Worm (Caenorhabditis elegans) whole organism, young adult: ENCODE measurements around the gene acs-5.

Source experiments
- B0336.3 ChIP-seq: fragments of 200-800 bp; sonication (Bioruptor generic); IDR thresholded peaks from 2 replicates; pipeline ENCODE4 v1.3.6; 2022; ENCODE audit warnings: missing genetic modification characterization, missing compliant biosample characterization
- D2030.7 ChIP-seq: fragments of 200-800 bp; sonication (Bioruptor generic); IDR thresholded peaks from 2 replicates; pipeline ENCODE4 v1.3.6; 2022; ENCODE audit warnings: missing genetic modification reagents, missing genetic modification characterization, missing compliant biosample characterization
- F22D6.2 ChIP-seq: sonication (generic microtip); optimal IDR thresholded peaks from 2 replicates; lab custom pipeline; 2016; ENCODE audit warnings: mild to moderate bottlenecking, missing genetic modification characterization, missing compliant biosample characterization
- F23B12.7 ChIP-seq: sonication (generic microtip); optimal IDR thresholded peaks from 2 replicates; lab custom pipeline; 2017; ENCODE audit warnings: missing genetic modification characterization, mild to moderate bottlenecking, missing compliant biosample characterization, antibody characterized with exemption, moderate library complexity; ENCODE audit not compliant: insufficient read depth
- F33H1.4 ChIP-seq: fragments of 200-800 bp; sonication (Bioruptor generic); IDR thresholded peaks from 2 replicates; pipeline ENCODE4 v1.3.6; 2022; ENCODE audit warnings: missing genetic modification reagents, missing genetic modification characterization, missing compliant biosample characterization
- F39B2.1 ChIP-seq: fragments of 200-800 bp; sonication (Bioruptor generic); IDR thresholded peaks from 2 replicates; pipeline ENCODE4 v1.3.6; 2022; ENCODE audit warnings: missing genetic modification reagents, missing genetic modification characterization, missing compliant biosample characterization
- F57C9.4 ChIP-seq: sonication (generic microtip); optimal IDR thresholded peaks from 2 replicates; lab custom pipeline; 2017; ENCODE audit warnings: mild to moderate bottlenecking, missing genetic modification characterization, missing compliant biosample characterization
- K11D2.4 ChIP-seq: fragments of 200-800 bp; sonication (Bioruptor generic); IDR thresholded peaks from 2 replicates; pipeline ENCODE4 v1.3.6; 2022; ENCODE audit warnings: missing genetic modification reagents, missing genetic modification characterization, missing compliant biosample characterization
- K12H6.12 ChIP-seq: fragments of 200-800 bp; sonication (Bioruptor generic); optimal IDR thresholded peaks from 2 replicates; lab custom pipeline; 2018; ENCODE audit warnings: mild to moderate bottlenecking, missing genetic modification characterization, missing compliant biosample characterization
- T07F8.4 ChIP-seq: sonication (generic microtip); optimal IDR thresholded peaks from 2 replicates; lab custom pipeline; 2016; ENCODE audit warnings: mild to moderate bottlenecking, missing genetic modification characterization, moderate library complexity, missing compliant biosample characterization
- Y56A3A.18 ChIP-seq: fragments of 200-800 bp; sonication (Bioruptor generic); IDR thresholded peaks from 2 replicates; pipeline ENCODE4 v1.3.6; 2022; ENCODE audit warnings: missing genetic modification reagents, missing genetic modification characterization, missing compliant biosample characterization
- Y67H2A.10 ChIP-seq: fragments of 200-800 bp; sonication (Bioruptor generic); conservative IDR thresholded peaks from 2 replicates; pipeline ENCODE4 v1.3.6; 2022; ENCODE audit warnings: missing genetic modification reagents, missing genetic modification characterization, missing compliant biosample characterization
- Y79H2A.3 ChIP-seq: fragments of 200-800 bp; sonication (Bioruptor generic); conservative IDR thresholded peaks from 2 replicates; pipeline ENCODE4 v1.3.6; 2022; ENCODE audit warnings: missing genetic modification reagents, missing genetic modification characterization, missing compliant biosample characterization
- ZK185.1 ChIP-seq: sonication (generic microtip); optimal IDR thresholded peaks from 2 replicates; lab custom pipeline; 2016; ENCODE audit warnings: mild to moderate bottlenecking, missing genetic modification characterization, missing compliant biosample characterization; ENCODE audit not compliant: poor library complexity, severe bottlenecking
- aptf-3 ChIP-seq: fragments of 200-800 bp; sonication (Bioruptor generic); IDR thresholded peaks from 2 replicates; pipeline ENCODE4 v1.3.6; 2022; ENCODE audit warnings: missing genetic modification characterization, missing compliant biosample characterization
- attf-5 ChIP-seq: fragments of 200-800 bp; sonication (Bioruptor generic); optimal IDR thresholded peaks from 2 replicates; lab custom pipeline; 2018; ENCODE audit warnings: mild to moderate bottlenecking, missing genetic modification characterization, missing compliant biosample characterization
- attf-6 ChIP-seq: fragments of 200-800 bp; sonication (Bioruptor generic); IDR thresholded peaks from 2 replicates; pipeline ENCODE4 v1.3.6; 2022; ENCODE audit warnings: missing genetic modification reagents, missing genetic modification characterization, missing compliant biosample characterization
- bed-1 ChIP-seq: fragments of 200-800 bp; sonication (Bioruptor generic); IDR thresholded peaks from 2 replicates; pipeline ENCODE4 v1.3.6; 2022; ENCODE audit warnings: missing genetic modification reagents, missing genetic modification characterization, missing compliant biosample characterization
- cebp-1 ChIP-seq, 2 experiments: fragments of 200-800 bp in 1 of 2; sonication (Bioruptor generic) in 1 of 2; sonication (generic microtip) in 1 of 2; IDR thresholded peaks in 1 of 2; optimal IDR thresholded peaks in 1 of 2; 2 replicates each; pipeline versions ENCODE4 v1.3.6 to Lab custom; 2017 to 2022; ENCODE audit warnings: missing compliant biosample characterization in 2 of 2, missing genetic modification characterization in 2 of 2, mild to moderate bottlenecking in 1 of 2, missing genetic modification reagents in 1 of 2, moderate library complexity in 1 of 2
- ceh-100 ChIP-seq: fragments of 200-800 bp; sonication (Bioruptor generic); IDR thresholded peaks from 2 replicates; pipeline ENCODE4 v1.3.6; 2022; ENCODE audit warnings: missing genetic modification reagents, missing genetic modification characterization, missing compliant biosample characterization
- ceh-27 ChIP-seq: fragments of 200-800 bp; sonication (Bioruptor generic); optimal IDR thresholded peaks from 2 replicates; lab custom pipeline; 2018; ENCODE audit warnings: mild to moderate bottlenecking, missing genetic modification characterization, moderate library complexity, missing compliant biosample characterization
- chd-7 ChIP-seq: sonication (generic microtip); optimal IDR thresholded peaks from 2 replicates; lab custom pipeline; 2016; ENCODE audit warnings: mild to moderate bottlenecking, missing genetic modification characterization, moderate library complexity, missing compliant biosample characterization
- efl-1 ChIP-seq: fragments of 150-350 bp; optimal IDR thresholded peaks from 2 replicates; lab custom pipeline; 2014; ENCODE audit warnings: missing biosample characterization, missing genetic modification reagents, missing genetic modification characterization
- egl-18 ChIP-seq: fragments of 200-800 bp; sonication (Bioruptor generic); IDR thresholded peaks from 2 replicates; pipeline ENCODE4 v1.3.6; 2022; ENCODE audit warnings: missing genetic modification reagents, missing genetic modification characterization, missing compliant biosample characterization
- egl-44 ChIP-seq: fragments of 200-800 bp; sonication (Bioruptor generic); IDR thresholded peaks from 2 replicates; pipeline ENCODE4 v1.3.6; 2022; ENCODE audit warnings: missing genetic modification reagents, missing genetic modification characterization, missing compliant biosample characterization
- egrh-3 ChIP-seq: fragments of 200-800 bp; sonication (Bioruptor generic); IDR thresholded peaks from 2 replicates; pipeline ENCODE4 v1.3.6; 2022; ENCODE audit warnings: missing genetic modification reagents, missing genetic modification characterization, missing compliant biosample characterization
- ets-4 ChIP-seq: fragments of 200-800 bp; sonication (Bioruptor generic); optimal IDR thresholded peaks from 2 replicates; lab custom pipeline; 2018; ENCODE audit warnings: mild to moderate bottlenecking, missing genetic modification characterization, missing compliant biosample characterization
- hmg-1.2 ChIP-seq: fragments of 200-800 bp; sonication (Bioruptor generic); IDR thresholded peaks from 2 replicates; pipeline ENCODE4 v1.3.6; 2022; ENCODE audit warnings: missing genetic modification reagents, missing genetic modification characterization, missing compliant biosample characterization
- hrde-1 ChIP-seq: sonication (generic microtip); optimal IDR thresholded peaks from 2 replicates; lab custom pipeline; 2016; ENCODE audit warnings: missing genetic modification characterization, mild to moderate bottlenecking, missing compliant biosample characterization, moderate library complexity, missing genotype, missing genetic modification reagents, borderline replicate concordance
- let-607 ChIP-seq, 2 experiments: fragments of 200-800 bp in 1 of 2; sonication (Bioruptor generic) in 1 of 2; sonication (generic microtip) in 1 of 2; optimal IDR thresholded peaks; 2 replicates each; lab custom pipeline; 2016 to 2018; ENCODE audit warnings: mild to moderate bottlenecking in 2 of 2, missing compliant biosample characterization in 2 of 2, missing genetic modification characterization in 2 of 2, moderate library complexity in 2 of 2, missing genotype in 1 of 2
- lin-40 ChIP-seq: sonication (generic microtip); optimal IDR thresholded peaks from 2 replicates; lab custom pipeline; 2016; ENCODE audit warnings: missing genetic modification characterization, mild to moderate bottlenecking, missing compliant biosample characterization, missing genotype, missing genetic modification reagents
- madf-10 ChIP-seq: sonication (generic microtip); optimal IDR thresholded peaks from 2 replicates; lab custom pipeline; 2016; ENCODE audit warnings: mild to moderate bottlenecking, missing genetic modification characterization, missing compliant biosample characterization
- madf-8 ChIP-seq: fragments of 200-800 bp; sonication (Bioruptor generic); conservative IDR thresholded peaks from 2 replicates; pipeline ENCODE4 v1.3.6; 2022; ENCODE audit warnings: missing genetic modification reagents, missing genetic modification characterization, missing compliant biosample characterization
- mcd-1 ChIP-seq: fragments of 200-800 bp; sonication (Bioruptor generic); IDR thresholded peaks from 2 replicates; pipeline ENCODE4 v1.3.6; 2022; ENCODE audit warnings: missing genetic modification reagents, missing genetic modification characterization, missing compliant biosample characterization
- nhr-27 ChIP-seq: fragments of 200-800 bp; sonication (Bioruptor generic); optimal IDR thresholded peaks from 2 replicates; lab custom pipeline; 2018; ENCODE audit warnings: mild to moderate bottlenecking, missing genetic modification characterization, moderate library complexity, missing compliant biosample characterization
- nhr-90 ChIP-seq: sonication (generic microtip); optimal IDR thresholded peaks from 2 replicates; lab custom pipeline; 2016; ENCODE audit warnings: missing genotype, mild to moderate bottlenecking, missing genetic modification characterization, missing compliant biosample characterization
- pbrm-1 ChIP-seq: fragments of 200-800 bp; sonication (Bioruptor generic); IDR thresholded peaks from 2 replicates; pipeline ENCODE4 v1.3.6; 2022; ENCODE audit warnings: missing genetic modification reagents, missing genetic modification characterization, missing compliant biosample characterization
- pha-4 ChIP-seq: fragments of 150-350 bp; sonication (generic microtip); optimal IDR thresholded peaks from 2 replicates; lab custom pipeline; 2014; ENCODE audit warnings: missing biosample characterization, missing genetic modification reagents, missing genetic modification characterization
- sdz-38 ChIP-seq: sonication (generic microtip); optimal IDR thresholded peaks from 2 replicates; lab custom pipeline; 2016; ENCODE audit warnings: missing genotype, missing genetic modification characterization, missing compliant biosample characterization
- sea-2 ChIP-seq: fragments of 200-800 bp; sonication (Bioruptor generic); IDR thresholded peaks from 2 replicates; pipeline ENCODE4 v1.3.6; 2022; ENCODE audit warnings: missing genetic modification characterization, missing compliant biosample characterization
- snpc-4 ChIP-seq, 5 experiments: fragments of 150-350 bp in 1 of 5; sonication (generic microtip) in 4 of 5; optimal IDR thresholded peaks; 2 replicates each; lab custom pipeline; 2014 to 2018; ENCODE audit warnings: missing genetic modification characterization in 5 of 5, missing biosample characterization in 3 of 5, antibody characterized with exemption in 2 of 5, mild to moderate bottlenecking in 2 of 5, missing compliant biosample characterization in 2 of 5, missing genotype in 2 of 5, moderate library complexity in 2 of 5, missing genetic modification reagents in 1 of 5
- sptf-2 ChIP-seq: fragments of 200-800 bp; sonication (Bioruptor generic); optimal IDR thresholded peaks from 2 replicates; lab custom pipeline; 2018; ENCODE audit warnings: mild to moderate bottlenecking, missing genetic modification characterization, missing compliant biosample characterization
- tbp1 ChIP-seq: fragments of 200-800 bp; sonication (Bioruptor generic); optimal IDR thresholded peaks from 2 replicates; lab custom pipeline; 2018; ENCODE audit warnings: mild to moderate bottlenecking, missing genetic modification characterization, missing compliant biosample characterization
- unc-130 ChIP-seq: sonication (generic microtip); optimal IDR thresholded peaks from 2 replicates; lab custom pipeline; 2016; ENCODE audit warnings: missing genetic modification reagents, missing genetic modification characterization, missing compliant biosample characterization
- zfh-2 ChIP-seq: fragments of 200-800 bp; sonication (Bioruptor generic); conservative IDR thresholded peaks from 2 replicates; pipeline ENCODE4 v1.3.6; 2022; ENCODE audit warnings: missing genetic modification reagents, missing genetic modification characterization, missing compliant biosample characterization
- zim-3 ChIP-seq: sonication (generic microtip); optimal IDR thresholded peaks from 2 replicates; lab custom pipeline; 2017; ENCODE audit warnings: mild to moderate bottlenecking, missing genetic modification characterization, moderate library complexity, missing compliant biosample characterization
- ztf-22 ChIP-seq: fragments of 200-800 bp; sonication (Bioruptor generic); optimal IDR thresholded peaks from 2 replicates; lab custom pipeline; 2018; ENCODE audit warnings: mild to moderate bottlenecking, missing genetic modification characterization, moderate library complexity, missing compliant biosample characterization

Gene acs-5

ce11 chrIII:13548982-13549381 lies 5.6 kb upstream of the acs-5 start, which contains the start of gene mmad-1:
mmad-1 (minus strand) TSS chrIII:13549005.
- TF ChIP-seq ets-4 (GFP tag; lab: Kevin White, UChicago), result no peak
- no peak for TF ChIP-seq nhr-90
- TF ChIP-seq sdz-38 (tag; lab: Kevin White, UChicago), result no peak
- TF ChIP-seq K12H6.12, result peak; percentile 2
- TF ChIP-seq efl-1 (GFP tag; lab: Kevin White, UChicago), result no peak
- no peak for TF ChIP-seq sea-2 (GFP tag; lab: Robert Waterston, UW)
- TF ChIP-seq nhr-27 (tag; lab: Kevin White, UChicago), result no peak
- TF ChIP-seq egrh-3 (GFP tag; lab: Robert Waterston, UW), result no peak
- TF ChIP-seq unc-130 (GFP tag; lab: Kevin White, UChicago), result no peak
- no peak for TF ChIP-seq attf-6 (GFP tag; lab: Robert Waterston, UW)
- TF ChIP-seq hmg-1.2 (GFP tag; lab: Robert Waterston, UW), result peak; percentile 91
- TF ChIP-seq madf-10, result peak; percentile 47
- peak; percentile 34; the same call in 1 of the 2 replicates for TF ChIP-seq mcd-1 (GFP tag; lab: Robert Waterston, UW)
- TF ChIP-seq bed-1 (GFP tag; lab: Robert Waterston, UW), result no peak
- no peak for TF ChIP-seq F39B2.1 (GFP tag; lab: Robert Waterston, UW)
- TF ChIP-seq let-607 (tag; optimal IDR thresholded peaks at IDR 0.05; lab: Kevin White, UChicago), result peak in 1 of 2 experiments; percentile 35
- no peak for TF ChIP-seq aptf-3 (GFP tag; lab: Robert Waterston, UW)
- no peak for TF ChIP-seq F33H1.4 (GFP tag; lab: Robert Waterston, UW)
- peak; percentile 46; the same call in 1 of the 2 replicates for TF ChIP-seq pbrm-1 (GFP tag; lab: Robert Waterston, UW)
- no peak for TF ChIP-seq sptf-2
- no peak for TF ChIP-seq snpc-4 (GFP tag; optimal IDR thresholded peaks at IDR 0.05; lab: Kevin White, UChicago)
- peak in 2 of 4 experiments; percentile 14 to 33 for TF ChIP-seq snpc-4 (tag; optimal IDR thresholded peaks at IDR 0.05; lab: Kevin White, UChicago)
- TF ChIP-seq F22D6.2 (tag; lab: Kevin White, UChicago), result no peak
- no peak for TF ChIP-seq zim-3 (tag; lab: Kevin White, UChicago)
- TF ChIP-seq ztf-22, result peak; percentile 31
- TF ChIP-seq attf-5 (GFP tag; lab: Kevin White, UChicago), result peak; percentile 78
- peak; percentile 57 for TF ChIP-seq tbp1 (GFP tag; lab: Kevin White, UChicago)
- peak; percentile 35 for TF ChIP-seq lin-40
- no peak for TF ChIP-seq Y56A3A.18 (GFP tag; lab: Robert Waterston, UW)
- no peak for TF ChIP-seq zfh-2 (GFP tag; lab: Robert Waterston, UW)
- TF ChIP-seq D2030.7 (GFP tag; lab: Robert Waterston, UW), result no peak
- no peak for TF ChIP-seq egl-18 (GFP tag; lab: Robert Waterston, UW)
- TF ChIP-seq Y79H2A.3 (GFP tag; lab: Robert Waterston, UW), result no peak
- TF ChIP-seq ZK185.1, result peak; percentile 11
- TF ChIP-seq F57C9.4 (tag; lab: Kevin White, UChicago), result no peak
- TF ChIP-seq cebp-1 (GFP tag; IDR thresholded peaks at IDR 0.05; lab: Robert Waterston, UW), result no peak
- peak; percentile 70 for TF ChIP-seq cebp-1 (tag; optimal IDR thresholded peaks at IDR 0.05; lab: Kevin White, UChicago)
- no peak for TF ChIP-seq hrde-1
- peak; percentile 43; the same call in 1 of the 2 replicates for TF ChIP-seq K11D2.4 (GFP tag; lab: Robert Waterston, UW)
- no peak for TF ChIP-seq egl-44 (GFP tag; lab: Robert Waterston, UW)
- TF ChIP-seq chd-7 (tag; lab: Kevin White, UChicago), result peak; percentile 51
- TF ChIP-seq pha-4, result peak; percentile 50
- TF ChIP-seq T07F8.4, result no peak
- TF ChIP-seq madf-8 (GFP tag; lab: Robert Waterston, UW), result no peak
- no peak for TF ChIP-seq ceh-27 (GFP tag; lab: Kevin White, UChicago)
- no peak; the same call in 1 of the 2 replicates for TF ChIP-seq ceh-100 (GFP tag; lab: Robert Waterston, UW)
- no peak for TF ChIP-seq F23B12.7 (tag; lab: Kevin White, UChicago)
- TF ChIP-seq B0336.3 (GFP tag; lab: Robert Waterston, UW), result peak; percentile 20; the same call in 1 of the 2 replicates
- no peak for TF ChIP-seq Y67H2A.10
